Worm (Caenorhabditis elegans): ENCODE results near the gene C29E4.10.

DNA sequence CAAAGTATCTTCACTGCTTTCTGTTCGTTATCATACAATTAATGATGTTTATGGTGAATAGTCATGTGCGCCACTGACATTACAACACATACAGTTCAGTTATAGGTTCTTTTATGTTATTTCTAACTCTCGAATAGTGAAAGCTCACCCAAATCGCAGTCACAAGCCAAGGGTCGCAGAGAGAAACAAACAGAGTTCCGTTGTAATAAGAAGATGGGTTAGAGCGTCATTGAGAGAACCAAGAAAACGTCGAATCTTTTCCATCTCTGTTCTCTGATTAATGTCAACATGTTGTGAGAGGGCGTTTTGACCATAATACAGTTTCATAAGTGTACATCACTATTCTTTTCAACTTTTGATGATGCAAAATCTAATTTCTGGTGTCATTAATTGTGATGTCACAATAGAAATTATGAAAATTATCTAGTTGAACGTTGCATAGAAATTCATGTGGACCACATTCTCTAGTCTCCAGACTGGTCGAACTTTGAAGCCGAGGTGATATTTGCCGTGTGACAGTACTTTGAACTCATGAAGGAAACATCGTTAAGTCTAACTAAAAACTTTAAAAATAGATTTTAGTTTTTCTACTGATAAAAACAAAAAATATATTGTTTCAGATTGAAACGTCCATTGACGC is 36.4 kb downstream of the C29E4.10 start:
- no peak for TF ChIP-seq mep-1 (tag; optimal IDR thresholded peaks at IDR 0.05)
- no peak for TF ChIP-seq pha-4 (tag; optimal IDR thresholded peaks at IDR 0.05)
- TF ChIP-seq zip-8 (tag; optimal IDR thresholded peaks at IDR 0.05) = no peak
- TF ChIP-seq mls-2 (tag; optimal IDR thresholded peaks at IDR 0.05) = no peak
- TF ChIP-seq unc-39 (tag; optimal IDR thresholded peaks at IDR 0.05) = no peak
- TF ChIP-seq snpc-4 (tag; optimal IDR thresholded peaks at IDR 0.05) = no peak
- TF ChIP-seq lin-32 (GFP tag; optimal IDR thresholded peaks at IDR 0.05) = no peak

Data from whole organism, mixed stage, embryonic.